Worm (Caenorhabditis elegans) whole organism, early embryonic: Measurements from ENCODE around the gene mcat-1.
A peak's percentile ranks its signal among the peaks of the same experiment; 100 is the strongest.

Source experiments
- B0310.2 ChIP-seq: sonication (generic microtip); optimal IDR thresholded peaks from 2 replicates; lab custom pipeline; 2016; ENCODE audit warnings: mild to moderate bottlenecking, missing genetic modification characterization, missing compliant biosample characterization
- F13C5.2 ChIP-seq: sonication (generic microtip); optimal IDR thresholded peaks from 2 replicates; lab custom pipeline; 2017; ENCODE audit warnings: mild to moderate bottlenecking, missing genetic modification characterization, inconsistent platforms, missing compliant biosample characterization
- aly-1 ChIP-seq: sonication (generic microtip); optimal IDR thresholded peaks from 2 replicates; lab custom pipeline; 2016; ENCODE audit warnings: missing genetic modification characterization, missing compliant biosample characterization
- ama-1 ChIP-seq: fragments of 150-350 bp; optimal IDR thresholded peaks from 2 replicates; lab custom pipeline; 2014
- ceh-13 ChIP-seq: fragments of 200-800 bp; sonication (Bioruptor generic); optimal IDR thresholded peaks from 2 replicates; lab custom pipeline; 2018; ENCODE audit warnings: mild to moderate bottlenecking, missing genetic modification characterization, missing compliant biosample characterization
- ceh-36 ChIP-seq: sonication (generic microtip); optimal IDR thresholded peaks from 2 replicates; lab custom pipeline; 2016; ENCODE audit warnings: missing genetic modification characterization, inconsistent platforms, missing compliant biosample characterization
- ets-7 ChIP-seq: sonication (generic microtip); optimal IDR thresholded peaks from 2 replicates; lab custom pipeline; 2016; ENCODE audit warnings: missing genotype, missing genetic modification characterization, missing compliant biosample characterization
- flt-1 ChIP-seq: fragments of 200-800 bp; sonication (Bioruptor generic); IDR thresholded peaks from 2 replicates; pipeline ENCODE4 v1.3.6; 2022; ENCODE audit warnings: missing genetic modification characterization, missing compliant biosample characterization
- hmbx-1 ChIP-seq: sonication (generic microtip); optimal IDR thresholded peaks from 2 replicates; lab custom pipeline; 2016; ENCODE audit warnings: mild to moderate bottlenecking, missing genetic modification characterization, missing compliant biosample characterization
- hmg-4 ChIP-seq: fragments of 200-800 bp; sonication (Bioruptor generic); optimal IDR thresholded peaks from 2 replicates; lab custom pipeline; 2018; ENCODE audit warnings: mild to moderate bottlenecking, missing genetic modification characterization, missing compliant biosample characterization
- hnd-1 ChIP-seq: sonication (generic microtip); optimal IDR thresholded peaks from 2 replicates; lab custom pipeline; 2016; ENCODE audit warnings: missing genetic modification characterization, missing compliant biosample characterization
- pes-1 ChIP-seq: fragments of 200-800 bp; sonication (Bioruptor generic); IDR thresholded peaks from 2 replicates; pipeline ENCODE4 v1.3.6; 2022; ENCODE audit warnings: missing genetic modification reagents, missing genetic modification characterization, missing compliant biosample characterization
- scrt-1 ChIP-seq: fragments of 200-800 bp; sonication (Bioruptor generic); IDR thresholded peaks from 2 replicates; pipeline ENCODE4 v1.3.6; 2022; ENCODE audit warnings: missing genetic modification characterization, missing compliant biosample characterization
- sea-1 ChIP-seq: fragments of 200-800 bp; sonication (Bioruptor generic); conservative IDR thresholded peaks from 2 replicates; pipeline ENCODE4 v1.3.6; 2022; ENCODE audit warnings: missing genetic modification characterization, missing compliant biosample characterization
- tbx-11 ChIP-seq: fragments of 200-800 bp; sonication (Bioruptor generic); IDR thresholded peaks from 2 replicates; pipeline ENCODE4 v1.3.6; 2022; ENCODE audit warnings: missing genetic modification characterization, missing compliant biosample characterization
- tbx-37 ChIP-seq: fragments of 200-800 bp; sonication (Bioruptor generic); conservative IDR thresholded peaks from 2 replicates; pipeline ENCODE4 v1.3.6; 2022; ENCODE audit warnings: missing genetic modification reagents, missing genetic modification characterization, missing compliant biosample characterization
- tra-4 ChIP-seq: sonication (generic microtip); optimal IDR thresholded peaks from 2 replicates; lab custom pipeline; 2017; ENCODE audit warnings: missing genetic modification characterization, missing compliant biosample characterization

The mcat-1 gene

ce11 chrII:57873-58272 is 33.4 kb downstream of the mcat-1 start:
- no peak for TF ChIP-seq hmg-4
- no peak for TF ChIP-seq flt-1 (GFP tag; lab: Robert Waterston, UW)
- TF ChIP-seq aly-1 (tag; lab: Kevin White, UChicago) = no peak

- no peak for TF ChIP-seq tra-4 (tag; lab: Kevin White, UChicago)
- no peak for TF ChIP-seq B0310.2 (tag; lab: Kevin White, UChicago)
- no peak for TF ChIP-seq F13C5.2 (tag; lab: Kevin White, UChicago)
- no peak for TF ChIP-seq hmbx-1 (tag; lab: Kevin White, UChicago)
- no peak for TF ChIP-seq tbx-11 (GFP tag; lab: Robert Waterston, UW)
- no peak for TF ChIP-seq hmg-4
- TF ChIP-seq ceh-13 (GFP tag; lab: Kevin White, UChicago) = no peak
- TF ChIP-seq ceh-36 (tag; lab: Kevin White, UChicago) = no peak
- TF ChIP-seq ets-7 (tag; lab: Kevin White, UChicago) = no peak
- no peak for TF ChIP-seq sea-1 (GFP tag; lab: Robert Waterston, UW)
- no peak for TF ChIP-seq ama-1 (lab: Kevin White, UChicago)
- TF ChIP-seq flt-1 (GFP tag; lab: Robert Waterston, UW) = no peak
- TF ChIP-seq scrt-1 (GFP tag; lab: Robert Waterston, UW) = no peak
- TF ChIP-seq pes-1 (GFP tag; lab: Robert Waterston, UW) = no peak
Observed at ce11 chrII:57370-57769, 33.9 kb downstream of the mcat-1 start, which contains the start of gene ascc-1. Gene ascc-1 (plus strand): TSS chrII:57670.

- TF ChIP-seq tbx-37 (GFP tag; lab: Robert Waterston, UW) (no peak), tbx-11 (GFP tag; lab: Robert Waterston, UW) (no peak), ama-1 (lab: Kevin White, UChicago) (no peak), F13C5.2 (tag; lab: Kevin White, UChicago) (no peak), ceh-13 (GFP tag; lab: Kevin White, UChicago) (no peak), ets-7 (tag; lab: Kevin White, UChicago) (no peak), hnd-1 (tag; lab: Kevin White, UChicago) (no peak), aly-1 (tag; lab: Kevin White, UChicago) (no peak), B0310.2 (tag; lab: Kevin White, UChicago) (no peak), scrt-1 (GFP tag; lab: Robert Waterston, UW) (no peak), hmg-4 (no peak), hmbx-1 (tag; lab: Kevin White, UChicago) (no peak), sea-1 (GFP tag; lab: Robert Waterston, UW) (no peak), ceh-36 (tag; lab: Kevin White, UChicago) (no peak)
Observed at ce11 chrII:55204-55603, 36.1 kb downstream of the mcat-1 start, which contains the start of gene tre-5. Gene tre-5 (minus strand): TSS chrII:55304.

ce11 chrII:51352-51751 is 40.0 kb downstream of the mcat-1 start, which contains the start of gene sptl-1:
Gene sptl-1 (plus strand): TSS chrII:51652.
- TF ChIP-seq tbx-37 (GFP tag; lab: Robert Waterston, UW) (no peak), ceh-13 (GFP tag; lab: Kevin White, UChicago) (no peak), tra-4 (tag; lab: Kevin White, UChicago) (no peak), flt-1 (GFP tag; lab: Robert Waterston, UW) (no peak)

ce11 chrII:50862-51261 is 40.5 kb downstream of the mcat-1 start:
- TF ChIP-seq ceh-13 (GFP tag; lab: Kevin White, UChicago) = no peak
- peak; percentile 37 for TF ChIP-seq hmbx-1 (tag; lab: Kevin White, UChicago)

- TF ChIP-seq tra-4 (tag; lab: Kevin White, UChicago) = no peak
- TF ChIP-seq ceh-36 (tag; lab: Kevin White, UChicago) = no peak
- no peak for TF ChIP-seq scrt-1 (GFP tag; lab: Robert Waterston, UW)
- TF ChIP-seq B0310.2 (tag; lab: Kevin White, UChicago) = no peak
- no peak for TF ChIP-seq ceh-13 (GFP tag; lab: Kevin White, UChicago)
- TF ChIP-seq F13C5.2 (tag; lab: Kevin White, UChicago) = no peak
- TF ChIP-seq flt-1 (GFP tag; lab: Robert Waterston, UW) = no peak
- TF ChIP-seq tbx-11 (GFP tag; lab: Robert Waterston, UW) = no peak
- no peak for TF ChIP-seq tbx-37 (GFP tag; lab: Robert Waterston, UW)
- no peak for TF ChIP-seq pes-1 (GFP tag; lab: Robert Waterston, UW)
- TF ChIP-seq sea-1 (GFP tag; lab: Robert Waterston, UW) = no peak
Observed at ce11 chrII:47280-47679, 44.0 kb downstream of the mcat-1 start, which contains the start of gene C23H3.5. Gene C23H3.5 (plus strand): TSS chrII:47580.

ce11 chrII:46116-46515 is 45.2 kb downstream of the mcat-1 start, which contains the start of gene rpt-4:
Gene rpt-4 (minus strand): TSS chrII:46216.
- TF ChIP-seq flt-1 (GFP tag; lab: Robert Waterston, UW) (no peak), sea-1 (GFP tag; lab: Robert Waterston, UW) (no peak), tbx-37 (GFP tag; lab: Robert Waterston, UW) (no peak), ets-7 (tag; lab: Kevin White, UChicago) (no peak), F13C5.2 (tag; lab: Kevin White, UChicago) (no peak), ceh-36 (tag; lab: Kevin White, UChicago) (no peak), ama-1 (lab: Kevin White, UChicago) (no peak), scrt-1 (GFP tag; lab: Robert Waterston, UW) (no peak), pes-1 (GFP tag; lab: Robert Waterston, UW) (no peak), hmg-4 (no peak), ceh-13 (GFP tag; lab: Kevin White, UChicago) (no peak), aly-1 (tag; lab: Kevin White, UChicago) (no peak), tra-4 (tag; lab: Kevin White, UChicago) (no peak), hnd-1 (tag; lab: Kevin White, UChicago) (no peak), B0310.2 (tag; lab: Kevin White, UChicago) (no peak), tbx-11 (GFP tag; lab: Robert Waterston, UW) (no peak), hmbx-1 (tag; lab: Kevin White, UChicago) (no peak)
